Worm (Caenorhabditis elegans): ENCODE results near the gene npr-34.

Gene npr-34

ce11 chrII:14704204-14704603, 34.8 kb downstream of the npr-34 start:
- peak; percentile 59 for TF ChIP-seq blmp-1 (tag; optimal IDR thresholded peaks at IDR 0.05)
- TF ChIP-seq unc-62 (GFP tag; optimal IDR thresholded peaks at IDR 0.05): no peak

ce11 chrII:14703232-14703926, 35.7 kb downstream of the npr-34 start:
- TF ChIP-seq vab-15 (tag; optimal IDR thresholded peaks at IDR 0.05) (no peak), efl-1 (optimal IDR thresholded peaks at IDR 0.05) (no peak), efl-1 (GFP tag; optimal IDR thresholded peaks at IDR 0.05 in 1 of 2) (no peak), unc-30 (tag; optimal IDR thresholded peaks at IDR 0.05) (no peak), ceh-63 (GFP tag; optimal IDR thresholded peaks at IDR 0.05) (no peak), dpl-1 (GFP tag; optimal IDR thresholded peaks at IDR 0.05) (no peak), blmp-1 (tag; optimal IDR thresholded peaks at IDR 0.05) (peak; percentile 90), lin-15B (tag; optimal IDR thresholded peaks at IDR 0.05) (no peak), nhr-85 (tag) (peak; percentile 60), F16B12.6 (tag; optimal IDR thresholded peaks at IDR 0.05) (no peak), snu-23 (GFP tag; optimal IDR thresholded peaks at IDR 0.05) (no peak), egl-27 (tag; optimal IDR thresholded peaks at IDR 0.05) (no peak), unc-86 (tag; optimal IDR thresholded peaks at IDR 0.05) (no peak), efl-3 (GFP tag; optimal IDR thresholded peaks at IDR 0.05) (no peak), isw-1 (GFP tag; IDR thresholded peaks at IDR 0.05) (no peak)

ce11 chrII:14701581-14701980, 37.5 kb downstream of the npr-34 start:
- no peak for TF ChIP-seq C04F5.9 (tag; optimal IDR thresholded peaks at IDR 0.05)
- TF ChIP-seq blmp-1 (tag; optimal IDR thresholded peaks at IDR 0.05): peak; percentile 95
- no peak for TF ChIP-seq nhr-11 (tag; optimal IDR thresholded peaks at IDR 0.05)
- TF ChIP-seq grh-1 (GFP tag; IDR thresholded peaks at IDR 0.05): no peak

- TF ChIP-seq elt-3 (tag; optimal IDR thresholded peaks at IDR 0.05) (peak in 1 of 6 experiments; percentile 13), lin-15B (tag; optimal IDR thresholded peaks at IDR 0.05) (no peak), blmp-1 (tag; optimal IDR thresholded peaks at IDR 0.05) (peak; percentile 93), sptf-1 (tag; optimal IDR thresholded peaks at IDR 0.05) (no peak)
These were observed 38.9 kb downstream of the npr-34 start for ce11 chrII:14700096-14700495.

ce11 chrII:14698057-14698456, 41.0 kb downstream of the npr-34 start, which contains the start of gene C09F9.1:
C09F9.1 (plus strand) TSS chrII:14698357.
- TF ChIP-seq irx-1 (tag; optimal IDR thresholded peaks at IDR 0.05) (no peak), ceh-88 (GFP tag; IDR thresholded peaks at IDR 0.05) (no peak), ztf-11 (tag; optimal IDR thresholded peaks at IDR 0.05) (no peak), nhr-237 (tag; optimal IDR thresholded peaks at IDR 0.05) (no peak)

ce11 chrII:14695201-14695600, 43.8 kb downstream of the npr-34 start, which contains the start of gene K02B7.3:
K02B7.3 (minus strand) TSS chrII:14695301.
- TF ChIP-seq elt-3 (tag; optimal IDR thresholded peaks at IDR 0.05) (no peak), pag-3 (tag; optimal IDR thresholded peaks at IDR 0.05; ENCODE audit: borderline replicate concordance, insufficient read depth) (no peak), sox-4 (tag; optimal IDR thresholded peaks at IDR 0.05) (no peak), ama-1 (optimal IDR thresholded peaks at IDR 0.05) (no peak), sptf-1 (tag; optimal IDR thresholded peaks at IDR 0.05) (no peak), lin-14 (GFP tag; optimal IDR thresholded peaks at IDR 0.05) (no peak), ceh-82 (tag; optimal IDR thresholded peaks at IDR 0.05) (no peak), C34B4.2 (tag; optimal IDR thresholded peaks at IDR 0.05) (no peak), sup-37 (GFP tag; optimal IDR thresholded peaks at IDR 0.05) (no peak), nhr-71 (tag; optimal IDR thresholded peaks at IDR 0.05) (no peak), lin-39 (tag; optimal IDR thresholded peaks at IDR 0.05) (no peak), ceh-8 (GFP tag; optimal IDR thresholded peaks at IDR 0.05) (no peak), unc-62 (GFP tag; optimal IDR thresholded peaks at IDR 0.05) (no peak), nhr-90 (tag; optimal IDR thresholded peaks at IDR 0.05; ENCODE audit: poor library complexity) (no peak), tbx-2 (tag; optimal IDR thresholded peaks at IDR 0.05) (no peak), jun-1 (tag; optimal IDR thresholded peaks at IDR 0.05) (no peak), tlp-1 (tag; optimal IDR thresholded peaks at IDR 0.05) (no peak), irx-1 (tag; optimal IDR thresholded peaks at IDR 0.05) (no peak), unc-98 (GFP tag; IDR thresholded peaks at IDR 0.05) (no peak)

Measured in whole organism, L1 larva.